Fruit fly (Drosophila melanogaster) whole organism, pupa: Measurements from ENCODE around the gene CG31055.

Source experiments
- CG10348 ChIP-seq: fragments of 200-800 bp; sonication (Bioruptor generic); IDR thresholded peaks from 2 replicates; pipeline ENCODE4 v1.3.6; 2022; ENCODE audit warnings: missing biosample characterization, missing genetic modification characterization
- CG13204 ChIP-seq: fragments of 200-800 bp; sonication (Bioruptor generic); optimal IDR thresholded peaks from 2 replicates; lab custom pipeline; 2018; ENCODE audit warnings: missing biosample characterization, mild to moderate bottlenecking, missing genetic modification characterization, moderate library complexity
- CG14655 ChIP-seq: fragments of 200-800 bp; sonication (Bioruptor generic); optimal IDR thresholded peaks from 3 replicates; lab custom pipeline; 2017; ENCODE audit warnings: mild to moderate bottlenecking, missing biosample characterization, missing genetic modification reagents, missing genetic modification characterization
- CG4496 ChIP-seq: fragments of 200-800 bp; sonication (Bioruptor generic); IDR thresholded peaks from 3 replicates; pipeline ENCODE4 v1.3.6; 2022; ENCODE audit warnings: missing biosample characterization, missing genetic modification characterization
- CG8159 ChIP-seq: fragments of 200-800 bp; sonication (Bioruptor generic); optimal IDR thresholded peaks from 3 replicates; lab custom pipeline; 2018; ENCODE audit warnings: missing biosample characterization, mild to moderate bottlenecking, missing genetic modification characterization, moderate library complexity
- Ets98B ChIP-seq: fragments of 200-800 bp; sonication (Bioruptor generic); IDR thresholded peaks from 2 replicates; pipeline ENCODE4 v1.3.6; 2022; ENCODE audit warnings: missing biosample characterization, missing genetic modification characterization
- Snoo ChIP-seq: fragments of 200-800 bp; sonication (Bioruptor generic); optimal IDR thresholded peaks from 3 replicates; lab custom pipeline; 2017; ENCODE audit warnings: missing biosample characterization, mild to moderate bottlenecking, missing genetic modification characterization, inconsistent platforms
- fd96Ca ChIP-seq: fragments of 200-800 bp; sonication (Bioruptor generic); IDR thresholded peaks from 3 replicates; pipeline ENCODE4 v1.3.6; 2022; ENCODE audit warnings: missing biosample characterization, missing genetic modification characterization
- gl ChIP-seq: fragments of 200-800 bp; sonication (Bioruptor generic); optimal IDR thresholded peaks from 2 replicates; lab custom pipeline; 2018; ENCODE audit warnings: missing biosample characterization, mild to moderate bottlenecking, missing genetic modification characterization

DNA sequence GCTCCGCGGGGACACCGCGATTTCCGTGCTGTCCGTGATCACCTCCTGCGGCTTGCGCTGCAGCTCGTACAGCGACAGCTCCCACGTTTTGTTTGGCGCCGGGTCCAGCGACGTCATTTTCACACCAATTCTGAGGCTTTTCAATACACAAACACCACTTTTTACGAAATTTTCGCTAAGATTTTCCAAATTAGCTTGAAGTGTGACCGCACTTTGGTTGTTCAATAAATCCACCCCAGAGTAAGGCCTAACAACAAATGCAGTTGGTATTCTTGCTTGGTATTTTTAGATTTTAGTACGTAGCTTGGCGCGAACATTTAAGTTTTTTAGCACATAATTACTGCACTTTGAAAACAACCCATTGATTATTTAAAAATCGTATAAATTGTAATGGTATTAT, 6.1 kb downstream of the CG31055 start, which contains the start of gene Sce:
- TF ChIP-seq CG10348 (GFP tag; lab: Robert Waterston, UW): no peak
- TF ChIP-seq CG4496 (GFP tag; lab: Robert Waterston, UW): no peak
- TF ChIP-seq gl: no peak
- no peak for TF ChIP-seq fd96Ca (GFP tag; lab: Robert Waterston, UW)
- TF ChIP-seq Snoo: no peak
- no peak for TF ChIP-seq CG13204
- TF ChIP-seq Ets98B (GFP tag; lab: Robert Waterston, UW): no peak
- no peak for TF ChIP-seq CG14655 (GFP tag; lab: Kevin White, UChicago)
- TF ChIP-seq CG8159 (tag; lab: Kevin White, UChicago): no peak
